Worm (Caenorhabditis elegans) whole organism, L1 larva: ENCODE measurements around the gene npr-20.

Experiments
- C04F5.9 ChIP-seq: sonication (generic microtip); optimal IDR thresholded peaks from 2 replicates; lab custom pipeline; 2016; ENCODE audit warnings: missing genetic modification characterization, missing compliant biosample characterization
- C16A3.4 ChIP-seq: fragments of 150-350 bp; optimal IDR thresholded peaks from 2 replicates; lab custom pipeline; 2014; ENCODE audit warnings: missing biosample characterization, missing genetic modification characterization
- C34B4.2 ChIP-seq: sonication (generic microtip); optimal IDR thresholded peaks from 2 replicates; lab custom pipeline; 2017; ENCODE audit warnings: mild to moderate bottlenecking, missing genetic modification characterization, missing compliant biosample characterization
- F16B12.6 ChIP-seq: fragments of 150-350 bp; optimal IDR thresholded peaks from 2 replicates; lab custom pipeline; 2014; ENCODE audit warnings: missing biosample characterization, missing genetic modification characterization
- aha-1 ChIP-seq: fragments of 150-350 bp; optimal IDR thresholded peaks from 2 replicates; lab custom pipeline; 2014; ENCODE audit warnings: missing biosample characterization, missing genetic modification characterization
- blmp-1 ChIP-seq: fragments of 150-350 bp; optimal IDR thresholded peaks from 2 replicates; lab custom pipeline; 2014; ENCODE audit warnings: missing biosample characterization, missing genetic modification characterization
- ceh-63 ChIP-seq: fragments of 200-800 bp; sonication (Bioruptor generic); optimal IDR thresholded peaks from 2 replicates; lab custom pipeline; 2018; ENCODE audit warnings: mild to moderate bottlenecking, missing genetic modification characterization, missing compliant biosample characterization
- ceh-90 ChIP-seq: sonication (generic microtip); optimal IDR thresholded peaks from 2 replicates; lab custom pipeline; 2016; ENCODE audit warnings: missing genetic modification characterization, missing compliant biosample characterization
- dpl-1 ChIP-seq, 3 experiments: fragments of 150-350 bp in 2 of 3; sonication (generic microtip) in 1 of 3; optimal IDR thresholded peaks; 2 replicates each; lab custom pipeline; 2014 to 2017; ENCODE audit warnings: missing biosample characterization in 3 of 3, missing genetic modification characterization in 3 of 3, missing genetic modification reagents in 3 of 3
- efl-3 ChIP-seq: fragments of 200-800 bp; sonication (Bioruptor generic); optimal IDR thresholded peaks from 2 replicates; lab custom pipeline; 2018; ENCODE audit warnings: mild to moderate bottlenecking, missing genetic modification characterization, missing compliant biosample characterization
- egl-13 ChIP-seq: sonication (generic microtip); optimal IDR thresholded peaks from 2 replicates; lab custom pipeline; 2016; ENCODE audit warnings: missing genotype, missing genetic modification reagents, missing genetic modification characterization, missing compliant biosample characterization
- egl-27 ChIP-seq, 2 experiments: fragments of 150-350 bp in 1 of 2; sonication (generic microtip); optimal IDR thresholded peaks; 3 replicates each; lab custom pipeline; 2017 to 2018; ENCODE audit warnings: missing biosample characterization in 2 of 2, missing genetic modification characterization in 2 of 2, missing genetic modification reagents in 2 of 2
- elt-2 ChIP-seq: sonication (generic microtip); optimal IDR thresholded peaks from 2 replicates; lab custom pipeline; 2016; ENCODE audit warnings: missing genetic modification characterization, mild to moderate bottlenecking, inconsistent platforms, missing compliant biosample characterization, missing genetic modification reagents
- elt-3 ChIP-seq, 6 experiments: fragments of 150-350 bp in 1 of 6; sonication (generic microtip); optimal IDR thresholded peaks; 2 replicates each; lab custom pipeline; 2017 to 2018; ENCODE audit warnings: missing biosample characterization in 6 of 6, missing genetic modification characterization in 6 of 6, inconsistent platforms in 1 of 6
- fkh-10 ChIP-seq: sonication (generic microtip); optimal IDR thresholded peaks from 2 replicates; lab custom pipeline; 2017; ENCODE audit warnings: missing biosample characterization, missing genetic modification reagents, missing genetic modification characterization
- fkh-4 ChIP-seq: sonication (generic microtip); optimal IDR thresholded peaks from 2 replicates; lab custom pipeline; 2016; ENCODE audit warnings: missing compliant biosample characterization, missing genetic modification characterization, borderline replicate concordance
- fkh-8 ChIP-seq: sonication (generic microtip); optimal IDR thresholded peaks from 2 replicates; lab custom pipeline; 2016; ENCODE audit warnings: mild to moderate bottlenecking, missing genetic modification characterization, missing compliant biosample characterization
- grh-1 ChIP-seq: fragments of 200-800 bp; sonication (Bioruptor generic); IDR thresholded peaks from 2 replicates; pipeline ENCODE4 v1.3.6; 2022; ENCODE audit warnings: missing genetic modification reagents, missing genetic modification characterization, missing compliant biosample characterization
- hlh-17 ChIP-seq: fragments of 200-800 bp; sonication (Bioruptor generic); optimal IDR thresholded peaks from 2 replicates; lab custom pipeline; 2018; ENCODE audit warnings: missing genetic modification characterization, mild to moderate bottlenecking, missing compliant biosample characterization, moderate library complexity, borderline replicate concordance
- hlh-4 ChIP-seq: sonication (generic microtip); optimal IDR thresholded peaks from 2 replicates; lab custom pipeline; 2016; ENCODE audit warnings: mild to moderate bottlenecking, missing genetic modification characterization, missing compliant biosample characterization
- irx-1 ChIP-seq: sonication (generic microtip); optimal IDR thresholded peaks from 2 replicates; lab custom pipeline; 2016; ENCODE audit warnings: missing genetic modification characterization, missing compliant biosample characterization
- jun-1 ChIP-seq: fragments of 150-350 bp; optimal IDR thresholded peaks from 2 replicates; lab custom pipeline; 2014; ENCODE audit warnings: missing biosample characterization, missing genetic modification reagents, missing genetic modification characterization
- lin-13 ChIP-seq: fragments of 150-350 bp; optimal IDR thresholded peaks from 2 replicates; lab custom pipeline; 2014; ENCODE audit warnings: missing biosample characterization, missing genetic modification reagents, missing genetic modification characterization
- lin-14 ChIP-seq: fragments of 200-800 bp; sonication (Bioruptor generic); optimal IDR thresholded peaks from 2 replicates; lab custom pipeline; 2018; ENCODE audit warnings: mild to moderate bottlenecking, missing genetic modification characterization, moderate library complexity, missing compliant biosample characterization
- lin-35 ChIP-seq, 2 experiments: fragments of 150-350 bp; optimal IDR thresholded peaks; 2 replicates each; lab custom pipeline; 2014; ENCODE audit warnings: missing biosample characterization in 2 of 2, missing genetic modification characterization in 2 of 2, missing genetic modification reagents in 2 of 2
- lsy-2 ChIP-seq, 2 experiments: fragments of 150-350 bp; optimal IDR thresholded peaks; 2 replicates each; lab custom pipeline; 2014; ENCODE audit warnings: missing biosample characterization in 2 of 2, missing genetic modification characterization in 2 of 2
- mab-9 ChIP-seq: fragments of 200-800 bp; sonication (Bioruptor generic); IDR thresholded peaks from 2 replicates; pipeline ENCODE4 v1.3.6; 2022; ENCODE audit warnings: missing genetic modification reagents, missing genetic modification characterization, missing compliant biosample characterization
- mef-2 ChIP-seq: fragments of 150-350 bp; optimal IDR thresholded peaks from 2 replicates; lab custom pipeline; 2014; ENCODE audit warnings: missing biosample characterization, missing genetic modification characterization
- nhr-11 ChIP-seq: fragments of 150-350 bp; optimal IDR thresholded peaks from 2 replicates; lab custom pipeline; 2014; ENCODE audit warnings: missing biosample characterization, missing genetic modification characterization
- nhr-20 ChIP-seq: sonication (generic microtip); optimal IDR thresholded peaks from 2 replicates; lab custom pipeline; 2016; ENCODE audit warnings: mild to moderate bottlenecking, missing genetic modification characterization, missing compliant biosample characterization
- nhr-237 ChIP-seq: fragments of 150-350 bp; optimal IDR thresholded peaks from 2 replicates; lab custom pipeline; 2014; ENCODE audit warnings: missing biosample characterization, missing genetic modification characterization
- nhr-47 ChIP-seq: sonication (generic microtip); optimal IDR thresholded peaks from 2 replicates; lab custom pipeline; 2016; ENCODE audit warnings: mild to moderate bottlenecking, missing genetic modification characterization, moderate library complexity, missing compliant biosample characterization
- nhr-71 ChIP-seq: sonication (generic microtip); optimal IDR thresholded peaks from 2 replicates; lab custom pipeline; 2016; ENCODE audit warnings: mild to moderate bottlenecking, missing genetic modification characterization, moderate library complexity, missing compliant biosample characterization
- nhr-85 ChIP-seq: sonication (generic microtip); peaks from one replicate; lab custom pipeline; 2016; ENCODE audit warnings: missing genetic modification characterization, inconsistent platforms, missing compliant biosample characterization
- pag-3 ChIP-seq: sonication (generic microtip); optimal IDR thresholded peaks from 2 replicates; lab custom pipeline; 2017; ENCODE audit warnings: missing genetic modification characterization, mild to moderate bottlenecking, missing compliant biosample characterization, antibody characterized with exemption, borderline replicate concordance; ENCODE audit not compliant: insufficient read depth
- pqm-1 ChIP-seq: sonication (generic microtip); optimal IDR thresholded peaks from 3 replicates; lab custom pipeline; 2017; ENCODE audit warnings: missing biosample characterization, missing genetic modification characterization
- skn-1 ChIP-seq: fragments of 150-350 bp; optimal IDR thresholded peaks from 2 replicates; lab custom pipeline; 2014; ENCODE audit warnings: missing biosample characterization, missing genetic modification characterization
- snpc-4 ChIP-seq: fragments of 150-350 bp; optimal IDR thresholded peaks from 2 replicates; lab custom pipeline; 2014; ENCODE audit warnings: missing biosample characterization, missing genetic modification characterization
- sptf-1 ChIP-seq: fragments of 150-350 bp; optimal IDR thresholded peaks from 2 replicates; lab custom pipeline; 2014; ENCODE audit warnings: missing biosample characterization, missing genetic modification characterization
- tbx-2 ChIP-seq: sonication (generic microtip); optimal IDR thresholded peaks from 2 replicates; lab custom pipeline; 2016; ENCODE audit warnings: missing genetic modification characterization, missing compliant biosample characterization
- tlp-1 ChIP-seq: fragments of 150-350 bp; optimal IDR thresholded peaks from 2 replicates; lab custom pipeline; 2014; ENCODE audit warnings: missing biosample characterization, missing genetic modification characterization
- unc-62 ChIP-seq: fragments of 150-350 bp; optimal IDR thresholded peaks from 2 replicates; lab custom pipeline; 2014; ENCODE audit warnings: missing biosample characterization, missing genetic modification reagents, missing genetic modification characterization
- unc-86 ChIP-seq: sonication (generic microtip); optimal IDR thresholded peaks from 2 replicates; lab custom pipeline; 2016; ENCODE audit warnings: missing genetic modification characterization, missing compliant biosample characterization
- unc-98 ChIP-seq: fragments of 200-800 bp; sonication (Bioruptor generic); IDR thresholded peaks from 2 replicates; pipeline ENCODE4 v1.3.6; 2022; ENCODE audit warnings: missing genetic modification characterization, missing compliant biosample characterization
- vab-15 ChIP-seq: sonication (generic microtip); optimal IDR thresholded peaks from 2 replicates; lab custom pipeline; 2017; ENCODE audit warnings: missing genotype, mild to moderate bottlenecking, missing genetic modification characterization, missing compliant biosample characterization
- ztf-11 ChIP-seq, 2 experiments: sonication (generic microtip); optimal IDR thresholded peaks; 2 replicates each; lab custom pipeline; 2016 to 2017; ENCODE audit warnings: missing genetic modification characterization in 2 of 2, missing biosample characterization in 1 of 2, missing compliant biosample characterization in 1 of 2
- ztf-4 ChIP-seq: fragments of 150-350 bp; optimal IDR thresholded peaks from 2 replicates; lab custom pipeline; 2014; ENCODE audit warnings: missing biosample characterization, missing genetic modification characterization

npr-20 gene

ce11 chrII:8830917-8831316 lies 34.1 kb downstream of the npr-20 start:
- TF ChIP-seq lin-14, result peak; percentile 42
- no peak for TF ChIP-seq ztf-4 (tag; lab: Kevin White, UChicago)

- TF ChIP-seq fkh-10 (GFP tag; lab: Kevin White, UChicago), result no peak
- TF ChIP-seq egl-27 (tag; optimal IDR thresholded peaks at IDR 0.05; lab: Kevin White, UChicago), result no peak
- no peak for TF ChIP-seq tlp-1 (tag; lab: Kevin White, UChicago)
These were observed 35.8 kb downstream of the npr-20 start, which contains the start of gene F46C5.2 for ce11 chrII:8829189-8829588. Gene F46C5.2 (minus strand): TSS chrII:8829289.

ce11 chrII:8825769-8826168 lies 39.2 kb downstream of the npr-20 start, which contains the start of gene nas-25:
Gene nas-25 (plus strand): TSS chrII:8826069.
- no peak for TF ChIP-seq nhr-71 (tag; lab: Kevin White, UChicago)
- TF ChIP-seq nhr-85 (tag; lab: Kevin White, UChicago), result peak; percentile 16

ce11 chrII:8822711-8823110 lies 42.3 kb downstream of the npr-20 start:
- TF ChIP-seq elt-3 (tag; optimal IDR thresholded peaks at IDR 0.05; lab: Kevin White, UChicago), result peak in 5 of 6 experiments; percentile 7 to 95 (median 38)
- no peak for TF ChIP-seq ceh-90 (tag; lab: Kevin White, UChicago)
- no peak for TF ChIP-seq fkh-4 (tag; lab: Kevin White, UChicago)
- TF ChIP-seq unc-62 (GFP tag; lab: Kevin White, UChicago), result no peak
- peak; percentile 61 for TF ChIP-seq grh-1 (GFP tag; lab: Robert Waterston, UW)
- TF ChIP-seq aha-1, result no peak
- TF ChIP-seq nhr-11 (tag; lab: Kevin White, UChicago), result no peak
- no peak for TF ChIP-seq C34B4.2 (tag; lab: Kevin White, UChicago)
- TF ChIP-seq F16B12.6 (tag; lab: Kevin White, UChicago), result no peak
- TF ChIP-seq C04F5.9 (tag; lab: Kevin White, UChicago), result no peak
- TF ChIP-seq blmp-1, result peak; percentile 59
- TF ChIP-seq jun-1 (tag; lab: Kevin White, UChicago), result no peak
- no peak for TF ChIP-seq lin-13 (GFP tag; lab: Kevin White, UChicago)
- no peak for TF ChIP-seq ztf-11 (tag; optimal IDR thresholded peaks at IDR 0.05; lab: Kevin White, UChicago)
- TF ChIP-seq nhr-47 (tag; lab: Kevin White, UChicago), result peak; percentile 25
- no peak for TF ChIP-seq egl-13 (tag; lab: Kevin White, UChicago)
- TF ChIP-seq hlh-4 (tag; lab: Kevin White, UChicago), result no peak
- no peak for TF ChIP-seq dpl-1 (GFP tag; optimal IDR thresholded peaks at IDR 0.05; lab: Kevin White, UChicago)
- TF ChIP-seq nhr-237 (tag; lab: Kevin White, UChicago), result no peak
- TF ChIP-seq pag-3 (tag; lab: Kevin White, UChicago), result no peak
- TF ChIP-seq C16A3.4, result peak; percentile 39
- TF ChIP-seq hlh-17 (GFP tag; lab: Kevin White, UChicago), result no peak
- no peak for TF ChIP-seq ceh-63 (GFP tag; lab: Kevin White, UChicago)
- TF ChIP-seq fkh-8, result no peak
- no peak for TF ChIP-seq pqm-1 (tag; lab: Kevin White, UChicago)
- TF ChIP-seq unc-86 (tag; lab: Kevin White, UChicago), result no peak
- no peak for TF ChIP-seq snpc-4 (tag; lab: Kevin White, UChicago)
- TF ChIP-seq efl-3, result no peak
- TF ChIP-seq nhr-20, result peak; percentile 86
- TF ChIP-seq lin-35 (GFP tag; optimal IDR thresholded peaks at IDR 0.05; lab: Kevin White, UChicago), result peak in 1 of 2 experiments; percentile 71
- peak; percentile 23 for TF ChIP-seq irx-1 (tag; lab: Kevin White, UChicago)
- no peak for TF ChIP-seq unc-98
- TF ChIP-seq vab-15 (tag; lab: Kevin White, UChicago), result no peak
- TF ChIP-seq mef-2 (tag; lab: Kevin White, UChicago), result no peak
- peak; percentile 52 for TF ChIP-seq tbx-2
- no peak for TF ChIP-seq mab-9 (GFP tag; lab: Robert Waterston, UW)
- no peak for TF ChIP-seq ztf-4 (tag; lab: Kevin White, UChicago)
- TF ChIP-seq lsy-2 (tag; optimal IDR thresholded peaks at IDR 0.05; lab: Kevin White, UChicago), result peak in 1 of 2 experiments; percentile 47
- TF ChIP-seq skn-1 (tag; lab: Kevin White, UChicago), result no peak
- no peak for TF ChIP-seq sptf-1 (tag; lab: Kevin White, UChicago)
- no peak for TF ChIP-seq elt-2 (tag; lab: Kevin White, UChicago)
